Worm (Caenorhabditis elegans): ENCODE data around the gene atrn-1.

- TF ChIP-seq him-1 (tag; optimal IDR thresholded peaks at IDR 0.05) (no peak), dao-5 (tag; optimal IDR thresholded peaks at IDR 0.05) (no peak), W03F9.2 (tag; optimal IDR thresholded peaks at IDR 0.05) (no peak)
These were observed 30.9 kb upstream of the atrn-1 start for ce11 chrX:14680474-14680873.

All from whole organism, L4/young adult.